Worm (Caenorhabditis elegans) whole organism, young adult: ENCODE data around the gene ZK643.6.

Experiments
- C06A6.2 ChIP-seq: fragments of 200-800 bp; sonication (Bioruptor generic); conservative IDR thresholded peaks from 2 replicates; pipeline ENCODE4 v1.3.6; 2022; ENCODE audit warnings: missing genetic modification characterization, missing compliant biosample characterization
- C17E4.6 ChIP-seq: fragments of 200-800 bp; sonication (Bioruptor generic); IDR thresholded peaks from 2 replicates; pipeline ENCODE4 v1.3.6; 2022; ENCODE audit warnings: missing genetic modification reagents, missing genetic modification characterization, missing compliant biosample characterization
- F22D6.2 ChIP-seq: sonication (generic microtip); optimal IDR thresholded peaks from 2 replicates; lab custom pipeline; 2016; ENCODE audit warnings: mild to moderate bottlenecking, missing genetic modification characterization, missing compliant biosample characterization
- F52B5.7 ChIP-seq: sonication (generic microtip); optimal IDR thresholded peaks from 2 replicates; lab custom pipeline; 2016; ENCODE audit warnings: mild to moderate bottlenecking, missing genetic modification characterization, missing compliant biosample characterization
- K12H6.12 ChIP-seq: fragments of 200-800 bp; sonication (Bioruptor generic); optimal IDR thresholded peaks from 2 replicates; lab custom pipeline; 2018; ENCODE audit warnings: mild to moderate bottlenecking, missing genetic modification characterization, missing compliant biosample characterization
- Y53G8AR.9 ChIP-seq: fragments of 200-800 bp; sonication (Bioruptor generic); conservative IDR thresholded peaks from 2 replicates; pipeline ENCODE4 v1.3.6; 2022; ENCODE audit warnings: missing genetic modification reagents, missing genetic modification characterization, missing compliant biosample characterization
- Y67H2A.10 ChIP-seq: fragments of 200-800 bp; sonication (Bioruptor generic); conservative IDR thresholded peaks from 2 replicates; pipeline ENCODE4 v1.3.6; 2022; ENCODE audit warnings: missing genetic modification reagents, missing genetic modification characterization, missing compliant biosample characterization
- Y79H2A.3 ChIP-seq: fragments of 200-800 bp; sonication (Bioruptor generic); conservative IDR thresholded peaks from 2 replicates; pipeline ENCODE4 v1.3.6; 2022; ENCODE audit warnings: missing genetic modification reagents, missing genetic modification characterization, missing compliant biosample characterization
- ZK185.1 ChIP-seq: sonication (generic microtip); optimal IDR thresholded peaks from 2 replicates; lab custom pipeline; 2016; ENCODE audit warnings: mild to moderate bottlenecking, missing genetic modification characterization, missing compliant biosample characterization; ENCODE audit not compliant: poor library complexity, severe bottlenecking
- atf-7 ChIP-seq: sonication (generic microtip); optimal IDR thresholded peaks from 2 replicates; lab custom pipeline; 2017; ENCODE audit warnings: mild to moderate bottlenecking, missing genetic modification characterization, missing compliant biosample characterization
- athp-1 ChIP-seq: sonication (generic microtip); optimal IDR thresholded peaks from 2 replicates; lab custom pipeline; 2017; ENCODE audit warnings: mild to moderate bottlenecking, missing genetic modification characterization, missing compliant biosample characterization
- cebp-2 ChIP-seq: fragments of 200-800 bp; sonication (Bioruptor generic); IDR thresholded peaks from 2 replicates; pipeline ENCODE4 v1.3.6; 2022; ENCODE audit warnings: missing genetic modification characterization, missing compliant biosample characterization
- ceh-100 ChIP-seq: fragments of 200-800 bp; sonication (Bioruptor generic); IDR thresholded peaks from 2 replicates; pipeline ENCODE4 v1.3.6; 2022; ENCODE audit warnings: missing genetic modification reagents, missing genetic modification characterization, missing compliant biosample characterization
- ceh-40 ChIP-seq: fragments of 200-800 bp; sonication (Bioruptor generic); IDR thresholded peaks from 2 replicates; pipeline ENCODE4 v1.3.6; 2022; ENCODE audit warnings: missing genetic modification characterization, missing compliant biosample characterization
- ceh-91 ChIP-seq: fragments of 200-800 bp; sonication (Bioruptor generic); IDR thresholded peaks from 2 replicates; pipeline ENCODE4 v1.3.6; 2022; ENCODE audit warnings: missing genetic modification reagents, missing genetic modification characterization, missing compliant biosample characterization
- die-1 ChIP-seq: sonication (generic microtip); optimal IDR thresholded peaks from 2 replicates; lab custom pipeline; 2016; ENCODE audit warnings: missing genotype, mild to moderate bottlenecking, missing genetic modification characterization, missing compliant biosample characterization
- dpl-1 ChIP-seq: fragments of 150-350 bp; optimal IDR thresholded peaks from 2 replicates; lab custom pipeline; 2014; ENCODE audit warnings: missing biosample characterization, missing genetic modification reagents, missing genetic modification characterization
- egl-18 ChIP-seq: fragments of 200-800 bp; sonication (Bioruptor generic); IDR thresholded peaks from 2 replicates; pipeline ENCODE4 v1.3.6; 2022; ENCODE audit warnings: missing genetic modification reagents, missing genetic modification characterization, missing compliant biosample characterization
- fkh-3 ChIP-seq: sonication (generic microtip); optimal IDR thresholded peaks from 2 replicates; lab custom pipeline; 2016; ENCODE audit warnings: mild to moderate bottlenecking, missing genetic modification characterization, missing compliant biosample characterization
- lag-1 ChIP-seq: fragments of 200-800 bp; sonication (Bioruptor generic); IDR thresholded peaks from 2 replicates; pipeline ENCODE4 v1.3.6; 2022; ENCODE audit warnings: missing genetic modification reagents, missing genetic modification characterization, missing compliant biosample characterization
- let-607 ChIP-seq, 2 experiments: fragments of 200-800 bp in 1 of 2; sonication (Bioruptor generic) in 1 of 2; sonication (generic microtip) in 1 of 2; optimal IDR thresholded peaks; 2 replicates each; lab custom pipeline; 2016 to 2018; ENCODE audit warnings: mild to moderate bottlenecking in 2 of 2, missing compliant biosample characterization in 2 of 2, missing genetic modification characterization in 2 of 2, moderate library complexity in 2 of 2, missing genotype in 1 of 2
- lin-26 ChIP-seq: fragments of 200-800 bp; sonication (Bioruptor generic); IDR thresholded peaks from 2 replicates; pipeline ENCODE4 v1.3.6; 2022; ENCODE audit warnings: missing genetic modification reagents, missing genetic modification characterization, missing compliant biosample characterization
- lin-35 ChIP-seq, 3 experiments: fragments of 150-350 bp in 2 of 3; sonication (generic microtip) in 1 of 3; optimal IDR thresholded peaks; 2 replicates each; lab custom pipeline; 2014 to 2018; ENCODE audit warnings: missing biosample characterization in 3 of 3, missing genetic modification characterization in 3 of 3, missing genetic modification reagents in 3 of 3
- lin-40 ChIP-seq: sonication (generic microtip); optimal IDR thresholded peaks from 2 replicates; lab custom pipeline; 2016; ENCODE audit warnings: missing genetic modification characterization, mild to moderate bottlenecking, missing compliant biosample characterization, missing genotype, missing genetic modification reagents
- lin-54 ChIP-seq: fragments of 200-800 bp; sonication (Bioruptor generic); optimal IDR thresholded peaks from 2 replicates; lab custom pipeline; 2018; ENCODE audit warnings: mild to moderate bottlenecking, missing genetic modification characterization, missing compliant biosample characterization
- lsl-1 ChIP-seq: fragments of 200-800 bp; sonication (Bioruptor generic); optimal IDR thresholded peaks from 2 replicates; lab custom pipeline; 2018; ENCODE audit warnings: mild to moderate bottlenecking, missing genetic modification characterization, moderate library complexity, missing compliant biosample characterization
- madf-10 ChIP-seq: sonication (generic microtip); optimal IDR thresholded peaks from 2 replicates; lab custom pipeline; 2016; ENCODE audit warnings: mild to moderate bottlenecking, missing genetic modification characterization, missing compliant biosample characterization
- madf-3 ChIP-seq: fragments of 200-800 bp; sonication (Bioruptor generic); IDR thresholded peaks from 2 replicates; pipeline ENCODE4 v1.3.6; 2022; ENCODE audit warnings: missing genetic modification reagents, missing genetic modification characterization, missing compliant biosample characterization
- mes-4 ChIP-seq: sonication (generic microtip); optimal IDR thresholded peaks from 2 replicates; lab custom pipeline; 2016; ENCODE audit warnings: missing genotype, missing genetic modification characterization, missing compliant biosample characterization
- nfyb-1 ChIP-seq: fragments of 200-800 bp; sonication (Bioruptor generic); IDR thresholded peaks from 2 replicates; pipeline ENCODE4 v1.3.6; 2022; ENCODE audit warnings: missing genetic modification reagents, missing genetic modification characterization, missing compliant biosample characterization
- rec-8 ChIP-seq, 2 experiments: sonication (generic microtip); optimal IDR thresholded peaks; 2 replicates each; lab custom pipeline; 2016; ENCODE audit warnings: mild to moderate bottlenecking in 2 of 2, missing genetic modification characterization in 2 of 2, missing genetic modification reagents in 2 of 2, missing genotype in 2 of 2, missing biosample characterization in 1 of 2, missing compliant biosample characterization in 1 of 2, moderate library complexity in 1 of 2
- repo-1 ChIP-seq: sonication (generic microtip); optimal IDR thresholded peaks from 2 replicates; lab custom pipeline; 2017; ENCODE audit warnings: mild to moderate bottlenecking, missing genetic modification characterization, missing compliant biosample characterization
- snpc-1.3 ChIP-seq: sonication (generic microtip); optimal IDR thresholded peaks from 2 replicates; lab custom pipeline; 2017; ENCODE audit warnings: missing genetic modification characterization, mild to moderate bottlenecking, missing compliant biosample characterization, antibody characterized with exemption, moderate library complexity, missing genotype, missing genetic modification reagents; ENCODE audit not compliant: insufficient read depth
- tbp1 ChIP-seq: fragments of 200-800 bp; sonication (Bioruptor generic); optimal IDR thresholded peaks from 2 replicates; lab custom pipeline; 2018; ENCODE audit warnings: mild to moderate bottlenecking, missing genetic modification characterization, missing compliant biosample characterization
- tlf-1 ChIP-seq: fragments of 200-800 bp; sonication (Bioruptor generic); optimal IDR thresholded peaks from 2 replicates; lab custom pipeline; 2018; ENCODE audit warnings: mild to moderate bottlenecking, missing genetic modification characterization, missing compliant biosample characterization
- ztf-22 ChIP-seq: fragments of 200-800 bp; sonication (Bioruptor generic); optimal IDR thresholded peaks from 2 replicates; lab custom pipeline; 2018; ENCODE audit warnings: mild to moderate bottlenecking, missing genetic modification characterization, moderate library complexity, missing compliant biosample characterization
- ztf-28 ChIP-seq: fragments of 200-800 bp; sonication (Bioruptor generic); IDR thresholded peaks from 2 replicates; pipeline ENCODE4 v1.3.6; 2022; ENCODE audit warnings: missing genetic modification reagents, missing genetic modification characterization, missing compliant biosample characterization
- ztf-3 ChIP-seq: fragments of 200-800 bp; sonication (Bioruptor generic); optimal IDR thresholded peaks from 2 replicates; lab custom pipeline; 2018; ENCODE audit warnings: mild to moderate bottlenecking, missing genetic modification characterization, missing compliant biosample characterization
- ztf-6 ChIP-seq: fragments of 200-800 bp; sonication (Bioruptor generic); IDR thresholded peaks from 2 replicates; pipeline ENCODE4 v1.3.6; 2022; ENCODE audit warnings: missing genetic modification reagents, missing genetic modification characterization, missing compliant biosample characterization

ZK643.6 gene

ce11 chrIII:8913469-8913868, 47.1 kb downstream of the ZK643.6 start, which contains the start of gene trxr-2:
TSS of gene trxr-2 (plus strand) at chrIII:8913769.
- no peak for TF ChIP-seq madf-10
- TF ChIP-seq lin-40, result no peak
- no peak for TF ChIP-seq madf-3 (GFP tag; lab: Robert Waterston, UW)
- no peak for TF ChIP-seq rec-8 (tag; optimal IDR thresholded peaks at IDR 0.05; lab: Kevin White, UChicago)
- TF ChIP-seq ztf-6 (GFP tag; lab: Robert Waterston, UW), result no peak
- TF ChIP-seq Y79H2A.3, result no peak
- no peak for TF ChIP-seq mes-4 (tag; lab: Kevin White, UChicago)
- no peak for TF ChIP-seq F22D6.2
- no peak for TF ChIP-seq atf-7 (tag; lab: Kevin White, UChicago)
- TF ChIP-seq athp-1 (tag; lab: Kevin White, UChicago), result no peak
- TF ChIP-seq ztf-3 (GFP tag; lab: Kevin White, UChicago), result no peak
- no peak for TF ChIP-seq ZK185.1 (tag; lab: Kevin White, UChicago)
- TF ChIP-seq cebp-2 (GFP tag; lab: Robert Waterston, UW), result no peak
- TF ChIP-seq ceh-100 (GFP tag; lab: Robert Waterston, UW), result no peak
- no peak for TF ChIP-seq egl-18 (GFP tag; lab: Robert Waterston, UW)
- no peak for TF ChIP-seq Y53G8AR.9
- TF ChIP-seq dpl-1, result no peak
- no peak for TF ChIP-seq snpc-1.3 (tag; lab: Kevin White, UChicago)
- no peak for TF ChIP-seq lin-54 (GFP tag; lab: Kevin White, UChicago)
- TF ChIP-seq, all 124 proteins: peak for 0

DNA sequence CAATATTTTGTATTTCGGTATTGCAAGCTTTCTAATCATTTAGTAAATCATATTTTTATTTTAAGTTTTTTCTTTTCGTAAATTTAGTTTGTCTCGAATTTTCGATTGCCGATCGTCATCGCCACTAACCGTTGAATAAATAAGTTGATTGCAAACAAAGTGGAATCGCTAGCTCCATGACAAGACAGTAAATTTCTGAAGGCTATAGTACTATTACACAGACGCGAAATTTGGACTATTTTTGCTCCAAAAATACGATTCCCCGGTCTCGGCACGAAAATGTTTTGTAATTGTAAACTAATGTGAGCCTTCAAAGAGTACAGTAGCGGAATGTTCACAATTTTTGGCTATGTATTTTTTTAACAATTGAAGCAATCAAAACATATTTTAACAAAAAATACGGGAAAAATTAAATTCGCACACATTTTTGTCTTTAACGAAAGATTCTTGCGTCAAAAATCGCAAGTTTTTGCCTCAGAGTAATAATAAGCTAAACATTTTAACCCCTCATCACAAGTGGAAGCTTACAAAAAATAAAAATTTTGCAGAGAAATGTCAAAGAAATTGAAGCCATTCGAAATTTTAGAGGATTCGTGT, 48.9 kb downstream of the ZK643.6 start, which contains the start of gene tpk-1:
Gene tpk-1, plus strand, starts transcription at position 547 of the 597 bp plus-strand sequence.
- TF ChIP-seq Y53G8AR.9 (0 out of 2 replicates have a peak, but pooled peaks have one; percentile 45), nfyb-1 (GFP tag; lab: Robert Waterston, UW) (peak; percentile 51; the same call in 1 of the 2 replicates), tbp1 (GFP tag; lab: Kevin White, UChicago) (no peak), lag-1 (GFP tag; lab: Robert Waterston, UW) (no peak), ceh-40 (GFP tag; lab: Robert Waterston, UW) (no peak), atf-7 (tag; lab: Kevin White, UChicago) (peak; percentile 2), lsl-1 (GFP tag; lab: Kevin White, UChicago) (no peak)

DNA sequence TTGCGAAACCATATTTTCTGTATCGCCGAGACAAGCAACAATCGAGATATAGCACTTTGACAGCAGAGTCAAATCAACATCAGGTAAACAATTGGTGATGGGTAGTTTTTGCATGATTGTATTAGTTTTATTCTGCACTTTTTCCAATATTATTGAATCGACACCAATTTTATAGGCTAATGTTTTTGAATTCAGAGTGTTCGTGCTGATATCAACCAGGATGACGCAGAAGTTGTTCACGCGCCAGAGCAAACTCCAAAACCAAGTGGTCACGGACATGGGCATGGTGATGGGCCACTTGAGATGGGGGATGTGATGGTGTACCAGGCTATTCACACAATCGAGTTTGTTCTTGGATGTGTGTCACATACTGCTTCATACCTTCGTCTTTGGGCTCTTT, 50.4 kb downstream of the ZK643.6 start:
- TF ChIP-seq tlf-1 (no peak), C06A6.2 (GFP tag; lab: Robert Waterston, UW) (no peak), ztf-28 (no peak), ztf-22 (GFP tag; lab: Kevin White, UChicago) (no peak), fkh-3 (tag; lab: Kevin White, UChicago) (no peak), let-607 (tag; optimal IDR thresholded peaks at IDR 0.05; lab: Kevin White, UChicago) (no peak), F52B5.7 (no peak), lin-26 (GFP tag; lab: Robert Waterston, UW) (no peak), Y67H2A.10 (GFP tag; lab: Robert Waterston, UW) (no peak), K12H6.12 (tag; lab: Kevin White, UChicago) (no peak), repo-1 (no peak), lin-35 (GFP tag; optimal IDR thresholded peaks at IDR 0.05; lab: Kevin White, UChicago) (no peak), ceh-91 (GFP tag; lab: Robert Waterston, UW) (no peak), C17E4.6 (GFP tag; lab: Robert Waterston, UW) (no peak), die-1 (tag; lab: Kevin White, UChicago) (no peak)
